Fruit fly (Drosophila melanogaster) S2 (cell line): Measurements from ENCODE around the gene Gapvd1.

Source experiments
- CG8478 ChIP-seq: fragments of >200 bp; optimal IDR thresholded peaks from 2 replicates; lab custom pipeline; 2018
- CTCF ChIP-seq, 2 experiments: fragments of >200 bp; optimal IDR thresholded peaks; 2 replicates each; lab custom pipeline; 2018

dm6 chrX:11382588-11382987 lies 57.4 kb downstream of the Gapvd1 start:
- TF ChIP-seq CTCF (optimal IDR thresholded peaks at IDR 0.05; lab: Kevin White, UChicago): no peak
- no peak for TF ChIP-seq CG8478 (lab: Kevin White, UChicago)
